Worm (Caenorhabditis elegans) whole organism, young adult: ENCODE data around the gene srw-48.

ENCODE experiments used
- B0261.1 ChIP-seq: sonication (generic microtip); optimal IDR thresholded peaks from 2 replicates; lab custom pipeline; 2016; ENCODE audit warnings: mild to moderate bottlenecking, missing genetic modification characterization, moderate library complexity, missing compliant biosample characterization
- D2030.7 ChIP-seq: fragments of 200-800 bp; sonication (Bioruptor generic); IDR thresholded peaks from 2 replicates; pipeline ENCODE4 v1.3.6; 2022; ENCODE audit warnings: missing genetic modification reagents, missing genetic modification characterization, missing compliant biosample characterization
- F22D6.2 ChIP-seq: sonication (generic microtip); optimal IDR thresholded peaks from 2 replicates; lab custom pipeline; 2016; ENCODE audit warnings: mild to moderate bottlenecking, missing genetic modification characterization, missing compliant biosample characterization
- F23B12.7 ChIP-seq: sonication (generic microtip); optimal IDR thresholded peaks from 2 replicates; lab custom pipeline; 2017; ENCODE audit warnings: missing genetic modification characterization, mild to moderate bottlenecking, missing compliant biosample characterization, antibody characterized with exemption, moderate library complexity; ENCODE audit not compliant: insufficient read depth
- F33H1.4 ChIP-seq: fragments of 200-800 bp; sonication (Bioruptor generic); IDR thresholded peaks from 2 replicates; pipeline ENCODE4 v1.3.6; 2022; ENCODE audit warnings: missing genetic modification reagents, missing genetic modification characterization, missing compliant biosample characterization
- F37B4.10 ChIP-seq: fragments of 200-800 bp; sonication (Bioruptor generic); IDR thresholded peaks from 2 replicates; pipeline ENCODE4 v1.3.6; 2022; ENCODE audit warnings: missing genetic modification characterization, missing compliant biosample characterization
- K11D2.4 ChIP-seq: fragments of 200-800 bp; sonication (Bioruptor generic); IDR thresholded peaks from 2 replicates; pipeline ENCODE4 v1.3.6; 2022; ENCODE audit warnings: missing genetic modification reagents, missing genetic modification characterization, missing compliant biosample characterization
- K12H6.12 ChIP-seq: fragments of 200-800 bp; sonication (Bioruptor generic); optimal IDR thresholded peaks from 2 replicates; lab custom pipeline; 2018; ENCODE audit warnings: mild to moderate bottlenecking, missing genetic modification characterization, missing compliant biosample characterization
- Y53F4B.3 ChIP-seq: fragments of 200-800 bp; sonication (Bioruptor generic); IDR thresholded peaks from 2 replicates; pipeline ENCODE4 v1.3.6; 2022; ENCODE audit warnings: missing genetic modification reagents, missing genetic modification characterization, missing compliant biosample characterization
- Y53G8AR.9 ChIP-seq: fragments of 200-800 bp; sonication (Bioruptor generic); conservative IDR thresholded peaks from 2 replicates; pipeline ENCODE4 v1.3.6; 2022; ENCODE audit warnings: missing genetic modification reagents, missing genetic modification characterization, missing compliant biosample characterization
- ZK185.1 ChIP-seq: sonication (generic microtip); optimal IDR thresholded peaks from 2 replicates; lab custom pipeline; 2016; ENCODE audit warnings: mild to moderate bottlenecking, missing genetic modification characterization, missing compliant biosample characterization; ENCODE audit not compliant: poor library complexity, severe bottlenecking
- aptf-2 ChIP-seq: fragments of 200-800 bp; sonication (Bioruptor generic); conservative IDR thresholded peaks from 2 replicates; pipeline ENCODE4 v1.3.6; 2022; ENCODE audit warnings: missing genetic modification reagents, missing genetic modification characterization, missing compliant biosample characterization
- attf-3 ChIP-seq: fragments of 200-800 bp; sonication (Bioruptor generic); conservative IDR thresholded peaks from 2 replicates; pipeline ENCODE4 v1.3.6; 2022; ENCODE audit warnings: missing genetic modification reagents, missing genetic modification characterization, missing compliant biosample characterization
- attf-5 ChIP-seq: fragments of 200-800 bp; sonication (Bioruptor generic); optimal IDR thresholded peaks from 2 replicates; lab custom pipeline; 2018; ENCODE audit warnings: mild to moderate bottlenecking, missing genetic modification characterization, missing compliant biosample characterization
- ceh-100 ChIP-seq: fragments of 200-800 bp; sonication (Bioruptor generic); IDR thresholded peaks from 2 replicates; pipeline ENCODE4 v1.3.6; 2022; ENCODE audit warnings: missing genetic modification reagents, missing genetic modification characterization, missing compliant biosample characterization
- ceh-40 ChIP-seq: fragments of 200-800 bp; sonication (Bioruptor generic); IDR thresholded peaks from 2 replicates; pipeline ENCODE4 v1.3.6; 2022; ENCODE audit warnings: missing genetic modification characterization, missing compliant biosample characterization
- dpl-1 ChIP-seq: fragments of 150-350 bp; optimal IDR thresholded peaks from 2 replicates; lab custom pipeline; 2014; ENCODE audit warnings: missing biosample characterization, missing genetic modification reagents, missing genetic modification characterization
- egl-44 ChIP-seq: fragments of 200-800 bp; sonication (Bioruptor generic); IDR thresholded peaks from 2 replicates; pipeline ENCODE4 v1.3.6; 2022; ENCODE audit warnings: missing genetic modification reagents, missing genetic modification characterization, missing compliant biosample characterization
- egrh-3 ChIP-seq: fragments of 200-800 bp; sonication (Bioruptor generic); IDR thresholded peaks from 2 replicates; pipeline ENCODE4 v1.3.6; 2022; ENCODE audit warnings: missing genetic modification reagents, missing genetic modification characterization, missing compliant biosample characterization
- ekl-4 ChIP-seq: fragments of 200-800 bp; sonication (Bioruptor generic); IDR thresholded peaks from 2 replicates; pipeline ENCODE4 v1.3.6; 2022; ENCODE audit warnings: missing genetic modification reagents, missing genetic modification characterization, missing compliant biosample characterization
- gei-17 ChIP-seq: fragments of 200-800 bp; sonication (Bioruptor generic); optimal IDR thresholded peaks from 2 replicates; lab custom pipeline; 2018; ENCODE audit warnings: mild to moderate bottlenecking, missing genetic modification characterization, missing compliant biosample characterization
- hlh-26 ChIP-seq: fragments of 200-800 bp; sonication (Bioruptor generic); conservative IDR thresholded peaks from 2 replicates; pipeline ENCODE4 v1.3.6; 2022; ENCODE audit warnings: missing genetic modification reagents, missing genetic modification characterization, missing compliant biosample characterization
- hmg-20 ChIP-seq: fragments of 200-800 bp; sonication (Bioruptor generic); IDR thresholded peaks from 2 replicates; pipeline ENCODE4 v1.3.6; 2022; ENCODE audit warnings: missing genetic modification reagents, missing genetic modification characterization, missing compliant biosample characterization
- hsf-1 ChIP-seq: fragments of 200-800 bp; sonication (Bioruptor generic); IDR thresholded peaks from 2 replicates; pipeline ENCODE4 v1.3.6; 2022; ENCODE audit warnings: missing genetic modification reagents, missing genetic modification characterization, missing compliant biosample characterization
- lin-40 ChIP-seq: sonication (generic microtip); optimal IDR thresholded peaks from 2 replicates; lab custom pipeline; 2016; ENCODE audit warnings: missing genetic modification characterization, mild to moderate bottlenecking, missing compliant biosample characterization, missing genotype, missing genetic modification reagents
- lin-54 ChIP-seq: fragments of 200-800 bp; sonication (Bioruptor generic); optimal IDR thresholded peaks from 2 replicates; lab custom pipeline; 2018; ENCODE audit warnings: mild to moderate bottlenecking, missing genetic modification characterization, missing compliant biosample characterization
- lsy-27 ChIP-seq: sonication (generic microtip); optimal IDR thresholded peaks from 2 replicates; lab custom pipeline; 2017; ENCODE audit warnings: missing genetic modification characterization, mild to moderate bottlenecking, missing compliant biosample characterization, antibody characterized with exemption, missing genotype, borderline replicate concordance; ENCODE audit not compliant: insufficient read depth
- madf-10 ChIP-seq: sonication (generic microtip); optimal IDR thresholded peaks from 2 replicates; lab custom pipeline; 2016; ENCODE audit warnings: mild to moderate bottlenecking, missing genetic modification characterization, missing compliant biosample characterization
- madf-3 ChIP-seq: fragments of 200-800 bp; sonication (Bioruptor generic); IDR thresholded peaks from 2 replicates; pipeline ENCODE4 v1.3.6; 2022; ENCODE audit warnings: missing genetic modification reagents, missing genetic modification characterization, missing compliant biosample characterization
- madf-6 ChIP-seq: fragments of 200-800 bp; sonication (Bioruptor generic); IDR thresholded peaks from 2 replicates; pipeline ENCODE4 v1.3.6; 2022; ENCODE audit warnings: missing genetic modification reagents, missing genetic modification characterization, missing compliant biosample characterization
- madf-8 ChIP-seq: fragments of 200-800 bp; sonication (Bioruptor generic); conservative IDR thresholded peaks from 2 replicates; pipeline ENCODE4 v1.3.6; 2022; ENCODE audit warnings: missing genetic modification reagents, missing genetic modification characterization, missing compliant biosample characterization
- mel-28 ChIP-seq: sonication (generic microtip); optimal IDR thresholded peaks from 2 replicates; lab custom pipeline; 2016; ENCODE audit warnings: borderline replicate concordance, mild to moderate bottlenecking, missing genetic modification characterization, missing compliant biosample characterization
- mxl-1 ChIP-seq: sonication (generic microtip); optimal IDR thresholded peaks from 2 replicates; lab custom pipeline; 2016; ENCODE audit warnings: missing genetic modification characterization, missing compliant biosample characterization
- nfya-1 ChIP-seq: sonication (generic microtip); optimal IDR thresholded peaks from 2 replicates; lab custom pipeline; 2017; ENCODE audit warnings: antibody characterized with exemption, missing compliant biosample characterization, missing genetic modification characterization, borderline replicate concordance; ENCODE audit not compliant: insufficient read depth
- nhr-80 ChIP-seq: sonication (generic microtip); optimal IDR thresholded peaks from 2 replicates; lab custom pipeline; 2016; ENCODE audit warnings: missing genetic modification characterization, missing compliant biosample characterization
- sea-2 ChIP-seq: fragments of 200-800 bp; sonication (Bioruptor generic); IDR thresholded peaks from 2 replicates; pipeline ENCODE4 v1.3.6; 2022; ENCODE audit warnings: missing genetic modification characterization, missing compliant biosample characterization
- snpc-1.3 ChIP-seq: sonication (generic microtip); optimal IDR thresholded peaks from 2 replicates; lab custom pipeline; 2017; ENCODE audit warnings: missing genetic modification characterization, mild to moderate bottlenecking, missing compliant biosample characterization, antibody characterized with exemption, moderate library complexity, missing genotype, missing genetic modification reagents; ENCODE audit not compliant: insufficient read depth
- snpc-3.4 ChIP-seq: sonication (generic microtip); optimal IDR thresholded peaks from 2 replicates; lab custom pipeline; 2017; ENCODE audit warnings: missing genetic modification characterization, mild to moderate bottlenecking, missing compliant biosample characterization, antibody characterized with exemption, moderate library complexity, missing genotype, missing genetic modification reagents
- snpc-4 ChIP-seq, 5 experiments: fragments of 150-350 bp in 1 of 5; sonication (generic microtip) in 4 of 5; optimal IDR thresholded peaks; 2 replicates each; lab custom pipeline; 2014 to 2018; ENCODE audit warnings: missing genetic modification characterization in 5 of 5, missing biosample characterization in 3 of 5, antibody characterized with exemption in 2 of 5, mild to moderate bottlenecking in 2 of 5, missing compliant biosample characterization in 2 of 5, missing genotype in 2 of 5, moderate library complexity in 2 of 5, missing genetic modification reagents in 1 of 5
- somi-1 ChIP-seq: fragments of 200-800 bp; sonication (Bioruptor generic); optimal IDR thresholded peaks from 2 replicates; lab custom pipeline; 2018; ENCODE audit warnings: mild to moderate bottlenecking, missing genetic modification characterization, missing compliant biosample characterization
- sptf-2 ChIP-seq: fragments of 200-800 bp; sonication (Bioruptor generic); optimal IDR thresholded peaks from 2 replicates; lab custom pipeline; 2018; ENCODE audit warnings: mild to moderate bottlenecking, missing genetic modification characterization, missing compliant biosample characterization
- tbp1 ChIP-seq: fragments of 200-800 bp; sonication (Bioruptor generic); optimal IDR thresholded peaks from 2 replicates; lab custom pipeline; 2018; ENCODE audit warnings: mild to moderate bottlenecking, missing genetic modification characterization, missing compliant biosample characterization
- unc-130 ChIP-seq: sonication (generic microtip); optimal IDR thresholded peaks from 2 replicates; lab custom pipeline; 2016; ENCODE audit warnings: missing genetic modification reagents, missing genetic modification characterization, missing compliant biosample characterization

Gene srw-48

ce11 chrV:16395739-16396138 lies 25.1 kb upstream of the srw-48 start, which contains the start of gene F13A7.12:
Gene F13A7.12 (plus strand): TSS chrV:16396039.
- TF ChIP-seq egl-44 (GFP tag; lab: Robert Waterston, UW) (no peak), sea-2 (GFP tag; lab: Robert Waterston, UW) (no peak)

ce11 chrV:16399388-16399787 lies 21.4 kb upstream of the srw-48 start, which contains the start of gene sre-36:
Gene sre-36 (plus strand): TSS chrV:16399688.
- TF ChIP-seq lsy-27 = no peak
- no peak for TF ChIP-seq F33H1.4
- TF ChIP-seq Y53G8AR.9 (GFP tag; lab: Robert Waterston, UW) = no peak
- TF ChIP-seq nhr-80 (tag; lab: Kevin White, UChicago) = no peak
- no peak for TF ChIP-seq unc-130 (GFP tag; lab: Kevin White, UChicago)
- no peak for TF ChIP-seq gei-17 (GFP tag; lab: Kevin White, UChicago)
- TF ChIP-seq F37B4.10 (GFP tag; lab: Robert Waterston, UW) = no peak
- TF ChIP-seq mxl-1 (tag; lab: Kevin White, UChicago) = no peak
- no peak for TF ChIP-seq ceh-40
- TF ChIP-seq madf-3 (GFP tag; lab: Robert Waterston, UW) = no peak
- no peak for TF ChIP-seq sptf-2 (GFP tag; lab: Kevin White, UChicago)
- no peak for TF ChIP-seq ZK185.1 (tag; lab: Kevin White, UChicago)
- TF ChIP-seq F22D6.2 (tag; lab: Kevin White, UChicago) = no peak

ce11 chrV:16401519-16401918 lies 19.3 kb upstream of the srw-48 start, which contains the start of gene F13A7.14:
Gene F13A7.14 (plus strand): TSS chrV:16401891.
- TF ChIP-seq dpl-1 (GFP tag; lab: Kevin White, UChicago) (peak; percentile 84), snpc-3.4 (peak; percentile 31), mel-28 (no peak), F33H1.4 (peak; percentile 51), lin-54 (GFP tag; lab: Kevin White, UChicago) (peak; percentile 89), attf-5 (GFP tag; lab: Kevin White, UChicago) (no peak), nfya-1 (tag; lab: Kevin White, UChicago) (no peak), D2030.7 (peak; percentile 54), K11D2.4 (GFP tag; lab: Robert Waterston, UW) (0 out of 2 replicates have a peak, but pooled peaks have one; percentile 37), Y53F4B.3 (GFP tag; lab: Robert Waterston, UW) (no peak), B0261.1 (tag; lab: Kevin White, UChicago) (peak; percentile 15), egrh-3 (GFP tag; lab: Robert Waterston, UW) (0 out of 2 replicates have a peak, but pooled peaks have one; percentile 42), hsf-1 (GFP tag; lab: Robert Waterston, UW) (no peak), hmg-20 (GFP tag; lab: Robert Waterston, UW) (peak; percentile 62; the same call in 1 of the 2 replicates), Y53G8AR.9 (GFP tag; lab: Robert Waterston, UW) (no peak; the same call in 1 of the 2 replicates), snpc-1.3 (tag; lab: Kevin White, UChicago) (peak; percentile 39), snpc-4 (GFP tag; optimal IDR thresholded peaks at IDR 0.05; lab: Kevin White, UChicago) (no peak), snpc-4 (tag; optimal IDR thresholded peaks at IDR 0.05; lab: Kevin White, UChicago) (peak in 3 of 4 experiments; percentile 53 to 72 (median 69)), lin-40 (no peak), K12H6.12 (peak; percentile 42), aptf-2 (GFP tag; lab: Robert Waterston, UW) (peak; percentile 72; the same call in 1 of the 2 replicates), F23B12.7 (tag; lab: Kevin White, UChicago) (peak; percentile 30), madf-8 (GFP tag; lab: Robert Waterston, UW) (peak; percentile 66), madf-6 (GFP tag; lab: Robert Waterston, UW) (peak; percentile 82), ekl-4 (GFP tag; lab: Robert Waterston, UW) (no peak), sptf-2 (GFP tag; lab: Kevin White, UChicago) (no peak), attf-3 (GFP tag; lab: Robert Waterston, UW) (peak; percentile 62), ceh-100 (GFP tag; lab: Robert Waterston, UW) (0 out of 2 replicates have a peak, but pooled peaks have one; percentile 38), madf-10 (tag; lab: Kevin White, UChicago) (peak; percentile 42), tbp1 (GFP tag; lab: Kevin White, UChicago) (peak; percentile 28), hlh-26 (no peak), somi-1 (GFP tag; lab: Kevin White, UChicago) (peak; percentile 2), egl-44 (GFP tag; lab: Robert Waterston, UW) (peak; percentile 17; the same call in 1 of the 2 replicates)
